Fruit fly (Drosophila melanogaster) whole organism, embryonic: ENCODE measurements around the gene Elo68alpha.

ENCODE experiments used
- Abd-B ChIP-seq: fragments of 200-800 bp; sonication (Bioruptor generic); optimal IDR thresholded peaks from 2 replicates; lab custom pipeline; 2018; ENCODE audit warnings: missing biosample characterization, mild to moderate bottlenecking, missing genetic modification characterization, moderate library complexity
- BtbVII ChIP-seq: fragments of 200-800 bp; sonication (Bioruptor generic); optimal IDR thresholded peaks from 3 replicates; lab custom pipeline; 2017; ENCODE audit warnings: missing biosample characterization, mild to moderate bottlenecking, missing genetic modification characterization
- CG10147 ChIP-seq: fragments of 200-800 bp; sonication (Bioruptor generic); optimal IDR thresholded peaks from 2 replicates; lab custom pipeline; 2019; ENCODE audit warnings: missing biosample characterization, mild to moderate bottlenecking, missing genetic modification characterization, moderate library complexity
- CG10209 ChIP-seq: fragments of 200-800 bp; sonication (Bioruptor generic); optimal IDR thresholded peaks from 3 replicates; lab custom pipeline; 2017; ENCODE audit warnings: missing biosample characterization, mild to moderate bottlenecking, missing genetic modification characterization, missing genetic modification reagents
- CG10543 ChIP-seq: fragments of 200-800 bp; sonication (Bioruptor generic); optimal IDR thresholded peaks from 3 replicates; lab custom pipeline; 2017; ENCODE audit warnings: missing biosample characterization, mild to moderate bottlenecking, missing genetic modification characterization, moderate library complexity
- CG11085 ChIP-seq: fragments of 200-800 bp; sonication (Bioruptor generic); IDR thresholded peaks from 2 replicates; pipeline ENCODE4 v1.3.6; 2022; ENCODE audit warnings: missing biosample characterization, missing genetic modification characterization
- CG11093 ChIP-seq: fragments of 200-800 bp; sonication (Bioruptor generic); IDR thresholded peaks from 3 replicates; pipeline ENCODE4 v1.3.6; 2022; ENCODE audit warnings: missing biosample characterization, missing genetic modification characterization
- CG11695 ChIP-seq: fragments of 200-800 bp; sonication (Bioruptor generic); IDR thresholded peaks from 3 replicates; pipeline ENCODE4 v1.3.6; 2022; ENCODE audit warnings: missing biosample characterization, missing genetic modification characterization
- CG12071 ChIP-seq: fragments of 200-800 bp; sonication (Bioruptor generic); optimal IDR thresholded peaks from 3 replicates; lab custom pipeline; 2018; ENCODE audit warnings: missing biosample characterization, mild to moderate bottlenecking, missing genetic modification characterization
- CG12219 ChIP-seq: fragments of 200-800 bp; sonication (Bioruptor generic); optimal IDR thresholded peaks from 3 replicates; lab custom pipeline; 2018; ENCODE audit warnings: missing biosample characterization, mild to moderate bottlenecking, missing genetic modification characterization
- CG12659 ChIP-seq: fragments of 200-800 bp; sonication (Bioruptor generic); optimal IDR thresholded peaks from 3 replicates; lab custom pipeline; 2017; ENCODE audit warnings: mild to moderate bottlenecking, missing biosample characterization, missing genetic modification reagents, missing genetic modification characterization
- CG13424 ChIP-seq: fragments of 200-800 bp; sonication (Bioruptor generic); optimal IDR thresholded peaks from 2 replicates; lab custom pipeline; 2019; ENCODE audit warnings: missing biosample characterization, mild to moderate bottlenecking, missing genetic modification characterization, moderate library complexity
- CG18599 ChIP-seq: fragments of 200-800 bp; sonication (Bioruptor generic); optimal IDR thresholded peaks from 3 replicates; lab custom pipeline; 2017; ENCODE audit warnings: missing biosample characterization, missing genetic modification characterization, mild to moderate bottlenecking, moderate library complexity, missing genetic modification reagents
- CG2199 ChIP-seq: fragments of 200-800 bp; sonication (Bioruptor generic); IDR thresholded peaks from 3 replicates; pipeline ENCODE4 v1.3.6; 2022; ENCODE audit warnings: missing biosample characterization, missing genetic modification characterization
- CG30403 ChIP-seq: fragments of 200-800 bp; sonication (Bioruptor generic); optimal IDR thresholded peaks from 3 replicates; lab custom pipeline; 2016; ENCODE audit warnings: missing biosample characterization, missing genetic modification characterization
- CG32767 ChIP-seq: fragments of 200-800 bp; sonication (Bioruptor generic); IDR thresholded peaks from 2 replicates; pipeline ENCODE4 v1.3.6; 2022; ENCODE audit warnings: missing biosample characterization, missing genetic modification characterization
- CG3281 ChIP-seq: fragments of 200-800 bp; sonication (Bioruptor generic); optimal IDR thresholded peaks from 3 replicates; lab custom pipeline; 2017; ENCODE audit warnings: missing biosample characterization, mild to moderate bottlenecking, missing genetic modification characterization
- CG4617 ChIP-seq: fragments of 200-800 bp; sonication (Bioruptor generic); optimal IDR thresholded peaks from 3 replicates; lab custom pipeline; 2016; ENCODE audit warnings: missing biosample characterization, missing genetic modification characterization, borderline replicate concordance
- CG7839 ChIP-seq: fragments of 200-800 bp; sonication (Bioruptor generic); optimal IDR thresholded peaks from 3 replicates; lab custom pipeline; 2018; ENCODE audit warnings: missing biosample characterization, mild to moderate bottlenecking, missing genetic modification characterization, moderate library complexity
- CG8388 ChIP-seq: fragments of 200-800 bp; sonication (Bioruptor generic); optimal IDR thresholded peaks from 2 replicates; lab custom pipeline; 2019; ENCODE audit warnings: missing biosample characterization, mild to moderate bottlenecking, missing genetic modification characterization, moderate library complexity
- D ChIP-seq, 2 experiments: fragments of 200-800 bp in 1 of 2; fragments of >200 bp in 1 of 2; sonication (Bioruptor generic) in 1 of 2; optimal IDR thresholded peaks; 2 replicates in 1 of 2; 3 replicates in 1 of 2; lab custom pipeline; 2017; ENCODE audit warnings: mild to moderate bottlenecking in 1 of 2, missing biosample characterization in 1 of 2, missing genetic modification characterization in 1 of 2, missing genetic modification reagents in 1 of 2
- Doc3 ChIP-seq: fragments of 200-800 bp; sonication (Bioruptor generic); IDR thresholded peaks from 3 replicates; pipeline ENCODE4 v1.3.6; 2022; ENCODE audit warnings: missing biosample characterization, missing genetic modification characterization; ENCODE audit not compliant: partially characterized antibody
- Fer1 ChIP-seq: fragments of 200-800 bp; sonication (Bioruptor generic); optimal IDR thresholded peaks from 2 replicates; lab custom pipeline; 2017; ENCODE audit warnings: missing biosample characterization, mild to moderate bottlenecking, missing genetic modification characterization
- Hr3 ChIP-seq: fragments of 200-800 bp; sonication (Bioruptor generic); optimal IDR thresholded peaks from 3 replicates; lab custom pipeline; 2016; ENCODE audit warnings: missing biosample characterization, missing genetic modification characterization
- NfI ChIP-seq: fragments of 200-800 bp; sonication (Bioruptor generic); optimal IDR thresholded peaks from 3 replicates; lab custom pipeline; 2018; ENCODE audit warnings: missing biosample characterization, mild to moderate bottlenecking, missing genetic modification characterization, moderate library complexity
- Sox102F ChIP-seq: fragments of 200-800 bp; sonication (Bioruptor generic); optimal IDR thresholded peaks from 2 replicates; lab custom pipeline; 2018; ENCODE audit warnings: missing biosample characterization, mild to moderate bottlenecking, missing genetic modification characterization, moderate library complexity
- bsh ChIP-seq, 2 experiments: fragments of 200-800 bp; sonication (Bioruptor generic); optimal IDR thresholded peaks; 2 replicates each; lab custom pipeline; 2017 to 2018; ENCODE audit warnings: mild to moderate bottlenecking in 2 of 2, missing biosample characterization in 2 of 2, missing genetic modification characterization in 2 of 2, moderate library complexity in 1 of 2
- croc ChIP-seq: fragments of 200-800 bp; sonication (Bioruptor generic); conservative IDR thresholded peaks from 3 replicates; pipeline ENCODE4 v1.3.6; 2022; ENCODE audit warnings: missing biosample characterization, missing genetic modification characterization
- ems ChIP-seq: fragments of 200-800 bp; sonication (Bioruptor generic); optimal IDR thresholded peaks from 3 replicates; lab custom pipeline; 2016; ENCODE audit warnings: missing biosample characterization, missing genetic modification characterization
- gce ChIP-seq: fragments of 200-800 bp; sonication (Bioruptor generic); IDR thresholded peaks from 3 replicates; pipeline ENCODE4 v1.3.6; 2022; ENCODE audit warnings: missing biosample characterization, missing genetic modification characterization
- grau ChIP-seq: fragments of 200-800 bp; optimal IDR thresholded peaks from 3 replicates; lab custom pipeline; 2019; ENCODE audit warnings: missing biosample characterization, mild to moderate bottlenecking, missing genetic modification characterization, moderate library complexity
- lilli ChIP-seq: fragments of 200-800 bp; sonication (Bioruptor generic); optimal IDR thresholded peaks from 3 replicates; lab custom pipeline; 2016; ENCODE audit warnings: missing biosample characterization, missing genetic modification characterization
- lmd ChIP-seq: fragments of 200-800 bp; sonication (Bioruptor generic); IDR thresholded peaks from 2 replicates; pipeline ENCODE4 v1.3.6; 2022; ENCODE audit warnings: missing biosample characterization, missing genetic modification characterization
- mirr ChIP-seq: fragments of 200-800 bp; sonication (Bioruptor generic); optimal IDR thresholded peaks from 3 replicates; lab custom pipeline; 2018; ENCODE audit warnings: missing biosample characterization, mild to moderate bottlenecking, missing genetic modification characterization
- nerfin-2 ChIP-seq: fragments of 200-800 bp; sonication (Bioruptor generic); IDR thresholded peaks from 2 replicates; pipeline ENCODE4 v1.3.6; 2022; ENCODE audit warnings: missing biosample characterization, missing genetic modification characterization; ENCODE audit not compliant: partially characterized antibody
- nmo ChIP-seq: fragments of 200-800 bp; sonication (Bioruptor generic); optimal IDR thresholded peaks from 2 replicates; lab custom pipeline; 2018; ENCODE audit warnings: missing biosample characterization, mild to moderate bottlenecking, missing genetic modification characterization, moderate library complexity
- oc ChIP-seq: fragments of 200-800 bp; sonication (Bioruptor generic); optimal IDR thresholded peaks from 2 replicates; lab custom pipeline; 2018; ENCODE audit warnings: missing biosample characterization, mild to moderate bottlenecking, missing genetic modification characterization, moderate library complexity
- org-1 ChIP-seq: fragments of 200-800 bp; sonication (Bioruptor generic); optimal IDR thresholded peaks from 2 replicates; lab custom pipeline; 2017; ENCODE audit warnings: missing biosample characterization, missing genetic modification characterization
- p53 ChIP-seq: fragments of 200-800 bp; sonication (Bioruptor generic); optimal IDR thresholded peaks from 2 replicates; lab custom pipeline; 2016; ENCODE audit warnings: missing biosample characterization, missing genetic modification characterization
- ro ChIP-seq: fragments of 200-800 bp; sonication (Bioruptor generic); IDR thresholded peaks from 2 replicates; pipeline ENCODE4 v1.3.6; 2022; ENCODE audit warnings: missing biosample characterization, missing genetic modification characterization
- salm ChIP-seq: fragments of 200-800 bp; sonication (Bioruptor generic); optimal IDR thresholded peaks from 2 replicates; lab custom pipeline; 2018; ENCODE audit warnings: missing biosample characterization, mild to moderate bottlenecking, missing genetic modification characterization
- scrt ChIP-seq: fragments of 200-800 bp; sonication (Bioruptor generic); optimal IDR thresholded peaks from 2 replicates; lab custom pipeline; 2018; ENCODE audit warnings: missing biosample characterization, mild to moderate bottlenecking, missing genetic modification characterization, moderate library complexity
- sd ChIP-seq: fragments of 200-800 bp; sonication (Bioruptor generic); optimal IDR thresholded peaks from 3 replicates; lab custom pipeline; 2018; ENCODE audit warnings: missing biosample characterization, mild to moderate bottlenecking, missing genetic modification characterization, moderate library complexity
- tap ChIP-seq: fragments of 200-800 bp; optimal IDR thresholded peaks from 3 replicates; lab custom pipeline; 2019; ENCODE audit warnings: missing biosample characterization, mild to moderate bottlenecking, missing genetic modification characterization, moderate library complexity
- tx ChIP-seq: fragments of 200-800 bp; sonication (Bioruptor generic); optimal IDR thresholded peaks from 2 replicates; lab custom pipeline; 2016; ENCODE audit warnings: missing biosample characterization, missing genetic modification characterization
- usp ChIP-seq: fragments of >200 bp; optimal IDR thresholded peaks from 2 replicates; lab custom pipeline; 2017; ENCODE audit warnings: missing biosample characterization, missing genetic modification characterization
- wdn ChIP-seq: fragments of 200-800 bp; sonication (Bioruptor generic); IDR thresholded peaks from 2 replicates; pipeline ENCODE4 v1.3.6; 2022; ENCODE audit warnings: missing biosample characterization, missing genetic modification characterization
- z ChIP-seq: fragments of 200-800 bp; sonication (Bioruptor generic); IDR thresholded peaks from 3 replicates; pipeline ENCODE4 v1.3.6; 2022; ENCODE audit warnings: missing biosample characterization, missing genetic modification characterization

Elo68alpha gene

dm6 chr3L:11148478-11149251 is 45.8 kb upstream of the Elo68alpha start (continued):
- no peak for TF ChIP-seq CG4617
- peak; percentile 55 for TF ChIP-seq CG8388 (GFP tag; lab: Kevin White, UChicago)
- TF ChIP-seq CG12071 (GFP tag; lab: Kevin White, UChicago): peak; percentile 16
- no peak for TF ChIP-seq wdn
- TF ChIP-seq Abd-B: peak; percentile 6
- TF ChIP-seq CG12219 (GFP tag; lab: Kevin White, UChicago): no peak
- peak; percentile 18 for TF ChIP-seq CG10209 (GFP tag; lab: Kevin White, UChicago)
- peak; percentile 20 for TF ChIP-seq NfI
- TF ChIP-seq oc: peak; percentile 1
- no peak for TF ChIP-seq tx
- TF ChIP-seq gce (GFP tag; lab: Robert Waterston, UW): 0 out of 3 replicates have a peak, but pooled peaks have one; percentile 30
- no peak for TF ChIP-seq D (optimal IDR thresholded peaks at IDR 0.05; lab: Kevin White, UChicago)
- peak; percentile 48 for TF ChIP-seq D (GFP tag; optimal IDR thresholded peaks at IDR 0.05; lab: Kevin White, UChicago)
- TF ChIP-seq CG7839 (tag; lab: Kevin White, UChicago): peak; percentile 45
- no peak for TF ChIP-seq usp (GFP tag; lab: Kevin White, UChicago)
- no peak for TF ChIP-seq scrt (GFP tag; lab: Kevin White, UChicago)
- peak; percentile 3 for TF ChIP-seq ems (GFP tag; lab: Kevin White, UChicago)
- no peak for TF ChIP-seq salm (tag; lab: Kevin White, UChicago)
- no peak for TF ChIP-seq lilli (GFP tag; lab: Kevin White, UChicago)
- TF ChIP-seq CG30403 (GFP tag; lab: Kevin White, UChicago): peak; percentile 50
- TF ChIP-seq Fer1 (GFP tag; lab: Kevin White, UChicago): no peak
- peak; percentile 49 for TF ChIP-seq grau
- TF ChIP-seq BtbVII: peak; percentile 35
- TF ChIP-seq mirr (GFP tag; lab: Kevin White, UChicago): no peak
- TF ChIP-seq CG3281 (GFP tag; lab: Kevin White, UChicago): peak; percentile 29
- TF ChIP-seq CG11085: no peak
- no peak for TF ChIP-seq z (GFP tag; lab: Robert Waterston, UW)
- peak; percentile 42 for TF ChIP-seq tap (tag; lab: Kevin White, UChicago)
- TF ChIP-seq Doc3: no peak
- TF ChIP-seq sd (tag; lab: Kevin White, UChicago): peak; percentile 47
- peak; percentile 64 to 80 for TF ChIP-seq bsh (GFP tag; optimal IDR thresholded peaks at IDR 0.05; lab: Kevin White, UChicago)
- TF ChIP-seq CG12659: peak; percentile 9
- TF ChIP-seq CG13424 (tag; lab: Kevin White, UChicago): peak; percentile 46
- TF ChIP-seq nerfin-2 (GFP tag; lab: Robert Waterston, UW): no peak
- TF ChIP-seq CG32767 (GFP tag; lab: Robert Waterston, UW): peak; percentile 39; the same call in 1 of the 2 replicates
- peak; percentile 67 for TF ChIP-seq Sox102F (GFP tag; lab: Kevin White, UChicago)
- peak; percentile 57; the same call in 2 of the 3 replicates for TF ChIP-seq CG11695 (GFP tag; lab: Robert Waterston, UW)
- TF ChIP-seq ro (GFP tag; lab: Robert Waterston, UW): no peak
- no peak for TF ChIP-seq CG11093 (GFP tag; lab: Robert Waterston, UW)
- peak; percentile 32 for TF ChIP-seq CG10147 (GFP tag; lab: Kevin White, UChicago)
- 0 out of 3 replicates have a peak, but pooled peaks have one; percentile 13 for TF ChIP-seq croc (GFP tag; lab: Robert Waterston, UW)
- TF ChIP-seq nmo: peak; percentile 40
- TF ChIP-seq CG10543 (GFP tag; lab: Kevin White, UChicago): no peak
- TF ChIP-seq CG2199 (GFP tag; lab: Robert Waterston, UW): no peak
- TF ChIP-seq lmd (GFP tag; lab: Robert Waterston, UW): peak; percentile 47; the same call in 1 of the 2 replicates
- no peak for TF ChIP-seq org-1 (GFP tag; lab: Kevin White, UChicago)
- peak; percentile 48 for TF ChIP-seq CG18599
- no peak for TF ChIP-seq p53 (GFP tag; lab: Kevin White, UChicago)
- TF ChIP-seq Hr3 (GFP tag; lab: Kevin White, UChicago): peak; percentile 27
